Worm (Caenorhabditis elegans) whole organism, late embryonic: ENCODE data around the gene T12A7.6.

Source experiments
- ceh-19 ChIP-seq: fragments of 200-800 bp; sonication (Bioruptor generic); optimal IDR thresholded peaks from 2 replicates; lab custom pipeline; 2018; ENCODE audit warnings: mild to moderate bottlenecking, missing genetic modification characterization, missing compliant biosample characterization
- ceh-48 ChIP-seq: sonication (generic microtip); optimal IDR thresholded peaks from 2 replicates; lab custom pipeline; 2016; ENCODE audit warnings: missing genetic modification characterization, inconsistent platforms, missing compliant biosample characterization
- ets-4 ChIP-seq: sonication (generic microtip); optimal IDR thresholded peaks from 2 replicates; lab custom pipeline; 2016; ENCODE audit warnings: missing genetic modification characterization, missing compliant biosample characterization
- hlh-13 ChIP-seq: fragments of 200-800 bp; sonication (Bioruptor generic); optimal IDR thresholded peaks from 2 replicates; lab custom pipeline; 2018; ENCODE audit warnings: mild to moderate bottlenecking, missing genetic modification characterization, missing compliant biosample characterization
- hlh-8 ChIP-seq: sonication (generic microtip); optimal IDR thresholded peaks from 2 replicates; lab custom pipeline; 2016; ENCODE audit warnings: missing genotype, missing genetic modification characterization, missing compliant biosample characterization
- nfya-1 ChIP-seq: sonication (generic microtip); optimal IDR thresholded peaks from 2 replicates; lab custom pipeline; 2017; ENCODE audit warnings: missing genetic modification characterization, mild to moderate bottlenecking, missing compliant biosample characterization, antibody characterized with exemption, moderate library complexity
- syd-9 ChIP-seq: sonication (generic microtip); optimal IDR thresholded peaks from 2 replicates; lab custom pipeline; 2016; ENCODE audit warnings: mild to moderate bottlenecking, missing genetic modification characterization, moderate library complexity, missing compliant biosample characterization
- tbx-7 ChIP-seq: sonication (generic microtip); optimal IDR thresholded peaks from 2 replicates; lab custom pipeline; 2016; ENCODE audit warnings: missing genotype, missing genetic modification characterization, missing compliant biosample characterization

- TF ChIP-seq syd-9 (tag; lab: Kevin White, UChicago) (no peak), tbx-7 (tag; lab: Kevin White, UChicago) (no peak), hlh-8 (tag; lab: Kevin White, UChicago) (no peak), ceh-19 (no peak), ets-4 (tag; lab: Kevin White, UChicago) (no peak), hlh-13 (GFP tag; lab: Kevin White, UChicago) (no peak), ceh-48 (no peak), nfya-1 (no peak)
Measured at ce11 chrIV:11772119-11772518, 23.1 kb downstream of the T12A7.6 start.
